Worm (Caenorhabditis elegans) whole organism, L3 larva: Measurements from ENCODE around the gene igeg-2.

ENCODE experiments used
- nhr-237 ChIP-seq: fragments of 150-350 bp; optimal IDR thresholded peaks from 2 replicates; lab custom pipeline; 2014; ENCODE audit warnings: missing biosample characterization, missing genetic modification characterization
- ztf-4 ChIP-seq: fragments of 150-350 bp; optimal IDR thresholded peaks from 2 replicates; lab custom pipeline; 2014; ENCODE audit warnings: missing biosample characterization, missing genetic modification characterization

DNA sequence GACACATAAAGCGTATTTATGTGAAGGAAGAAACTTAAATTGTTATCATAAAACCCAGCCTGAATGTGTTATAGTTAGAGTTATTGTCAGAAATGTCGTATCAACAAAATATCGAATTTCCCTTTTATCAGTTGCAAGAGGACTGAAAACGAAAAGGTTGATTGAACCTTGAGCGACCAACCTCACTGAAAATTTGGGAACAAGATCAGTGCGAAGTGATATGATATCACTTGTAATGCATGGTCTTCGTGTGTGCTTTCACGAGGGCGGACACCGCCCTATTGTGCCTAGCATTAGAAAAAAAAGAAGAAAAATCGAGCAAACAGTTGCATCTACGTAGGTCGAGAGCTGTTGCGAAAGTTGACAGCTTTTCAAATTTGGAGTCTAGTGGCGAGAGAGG, 1.3 kb upstream of the igeg-2 start:
- TF ChIP-seq ztf-4 (tag; lab: Kevin White, UChicago): no peak
- TF ChIP-seq nhr-237: no peak
